Fruit fly (Drosophila melanogaster) Kc167 (cell line): ENCODE measurements around the gene Mst27D.

Experiments used
- Myc ChIP-seq: fragments of >200 bp; optimal IDR thresholded peaks from 2 replicates; lab custom pipeline; 2017; ENCODE audit warnings: missing external identifiers
- Sin3A ChIP-seq: fragments of >200 bp; optimal IDR thresholded peaks from 2 replicates; lab custom pipeline; 2018; ENCODE audit warnings: missing external identifiers
- h ChIP-seq: fragments of >200 bp; optimal IDR thresholded peaks from 3 replicates; lab custom pipeline; 2018; ENCODE audit warnings: missing external identifiers
- insv ChIP-seq: fragments of >200 bp; optimal IDR thresholded peaks from 3 replicates; lab custom pipeline; 2018; ENCODE audit warnings: missing external identifiers
- psq ChIP-seq: fragments of >200 bp; optimal IDR thresholded peaks from 2 replicates; lab custom pipeline; 2017; ENCODE audit warnings: missing external identifiers
- ttk ChIP-seq: sonication (Bioruptor generic); optimal IDR thresholded peaks from 2 replicates; lab custom pipeline; 2017; ENCODE audit warnings: missing external identifiers

Mst27D gene

DNA sequence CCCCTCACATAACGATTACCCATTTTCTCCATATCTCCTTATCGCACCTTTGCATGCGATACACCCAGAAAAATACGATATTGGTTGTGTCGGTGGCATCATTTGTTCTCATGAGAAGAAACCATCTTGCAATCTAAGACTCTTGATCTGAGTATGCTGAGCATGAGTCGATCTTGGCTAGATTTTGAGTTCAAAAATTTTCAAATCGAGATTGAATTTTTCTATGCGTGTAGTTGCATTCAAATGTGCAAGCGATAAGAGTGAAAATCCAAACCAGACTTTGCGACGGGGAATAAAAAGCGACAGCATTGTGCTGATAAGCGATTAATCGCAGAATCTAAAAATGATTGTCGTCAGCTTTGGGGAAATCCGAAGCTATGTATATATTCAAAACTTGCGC is 20.7 kb upstream of the Mst27D start:
- TF ChIP-seq ttk (no peak), insv (lab: Kevin White, UChicago) (no peak), psq (no peak), Sin3A (lab: Kevin White, UChicago) (no peak), h (no peak), Myc (no peak)

DNA sequence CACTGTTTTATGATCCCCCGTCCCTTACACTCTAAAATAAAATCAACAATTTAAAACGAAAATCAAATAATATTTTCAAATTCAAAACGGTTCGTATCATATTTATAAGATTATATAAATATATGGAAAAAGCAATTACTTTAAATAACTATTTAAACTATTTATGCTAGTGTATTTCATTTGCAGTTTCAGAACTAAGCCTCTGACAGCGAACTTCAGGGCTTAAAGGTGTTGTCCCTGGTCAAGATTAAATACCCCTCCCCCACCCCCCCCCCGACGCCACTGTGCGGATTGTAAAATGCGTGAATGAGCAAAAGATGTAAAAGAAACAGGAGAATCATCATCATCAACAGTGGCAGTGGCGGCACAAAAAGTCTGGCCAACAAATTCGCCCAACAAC is 16.2 kb upstream of the Mst27D start:
- no peak for TF ChIP-seq Myc
- no peak for TF ChIP-seq psq
- no peak for TF ChIP-seq ttk
- TF ChIP-seq h, result no peak
- no peak for TF ChIP-seq insv (lab: Kevin White, UChicago)
- no peak for TF ChIP-seq Sin3A (lab: Kevin White, UChicago)

DNA sequence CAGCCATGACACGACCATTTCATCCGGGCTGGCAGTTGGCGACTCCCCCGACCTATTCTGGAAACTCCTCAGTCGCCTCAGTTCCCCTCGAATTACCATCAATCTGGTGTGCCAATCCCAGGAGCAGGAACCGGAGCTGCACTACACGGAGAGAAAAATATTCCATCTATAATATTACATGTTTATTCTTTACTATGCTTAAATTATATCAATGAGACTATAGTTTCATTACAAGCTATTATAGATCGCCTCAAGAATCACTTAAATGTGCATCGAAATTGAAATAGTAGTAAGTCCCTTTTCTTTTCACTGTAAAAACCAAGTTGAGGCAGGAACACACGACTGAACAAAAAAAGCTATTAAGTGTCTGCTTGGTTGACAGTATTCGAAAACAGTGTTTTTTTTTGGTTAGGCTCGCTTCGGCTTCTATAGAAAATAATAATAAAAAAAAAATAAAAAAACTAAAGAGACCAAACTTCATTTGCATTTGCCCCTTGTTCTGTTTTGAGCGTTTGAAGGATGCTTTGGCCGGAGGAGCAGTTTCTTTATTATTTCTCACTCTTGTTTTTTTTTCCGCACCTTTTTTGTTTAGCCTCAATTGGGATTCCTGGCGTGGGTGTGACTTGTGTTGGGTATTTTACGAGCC is 15.5 kb upstream of the Mst27D start:
- no peak for TF ChIP-seq Sin3A (lab: Kevin White, UChicago)
- TF ChIP-seq insv (lab: Kevin White, UChicago), result no peak
- TF ChIP-seq ttk, result no peak
- TF ChIP-seq psq, result no peak
- no peak for TF ChIP-seq h
- TF ChIP-seq Myc, result no peak

DNA sequence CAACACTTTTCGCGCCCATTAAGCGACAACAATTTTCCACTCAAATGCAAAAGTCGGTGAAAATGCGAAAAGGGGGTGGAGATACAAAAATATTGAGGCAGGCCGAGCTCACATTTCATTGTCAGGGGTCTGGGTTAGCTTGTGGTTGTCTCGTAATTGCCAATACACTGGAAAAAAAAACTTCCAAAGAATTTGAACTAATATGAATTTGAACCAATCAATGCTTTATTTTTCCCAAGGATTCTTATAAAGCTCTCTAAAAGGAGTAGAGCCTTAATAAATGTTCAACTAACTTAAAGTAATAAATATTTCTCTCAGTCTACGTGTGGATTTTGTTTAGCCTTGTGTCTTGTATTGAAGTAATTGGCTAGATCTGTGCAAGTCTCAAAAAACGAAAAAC is 12.4 kb upstream of the Mst27D start:
- no peak for TF ChIP-seq Sin3A (lab: Kevin White, UChicago)
- no peak for TF ChIP-seq ttk

DNA sequence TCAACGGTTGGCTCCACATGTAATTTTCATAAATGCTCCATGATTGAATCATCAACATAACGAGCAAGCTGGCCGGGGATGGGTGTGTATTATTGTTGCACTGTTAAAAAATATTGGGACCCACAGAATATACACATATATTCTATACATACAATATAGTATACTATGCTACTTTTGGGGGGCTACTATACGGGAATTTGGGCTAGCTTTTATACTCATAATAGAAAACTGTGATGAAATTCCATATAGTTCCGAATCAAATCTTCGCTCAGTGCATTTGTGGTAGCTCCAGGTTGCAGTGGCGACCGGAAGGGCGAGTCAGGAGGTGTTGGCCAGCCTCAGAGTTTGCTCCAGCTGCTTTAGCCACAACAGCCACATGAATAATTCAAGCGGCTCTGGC is 11.2 kb upstream of the Mst27D start:
- no peak for TF ChIP-seq psq
- no peak for TF ChIP-seq Sin3A (lab: Kevin White, UChicago)
- TF ChIP-seq Myc, result no peak

DNA sequence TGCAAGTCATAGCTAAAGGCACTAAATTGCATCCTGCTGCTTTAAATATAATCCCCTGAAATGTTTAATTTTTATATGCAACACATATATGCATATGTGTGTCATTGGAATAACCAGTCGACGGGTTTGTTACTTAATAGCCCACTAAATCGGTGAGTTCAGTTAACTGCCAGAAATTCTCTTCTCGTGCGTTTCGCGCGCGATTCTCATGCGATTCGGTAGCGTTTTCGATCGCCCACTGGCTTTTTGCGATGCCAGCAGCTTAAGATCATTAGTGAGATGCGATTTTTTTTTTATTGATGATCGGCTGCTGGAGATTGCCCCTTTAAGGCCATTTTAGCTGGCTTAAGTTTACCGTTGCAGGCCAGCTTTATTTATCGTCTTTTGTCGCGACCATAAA is 10.6 kb upstream of the Mst27D start:
- TF ChIP-seq psq (no peak), insv (lab: Kevin White, UChicago) (no peak), h (no peak), Sin3A (lab: Kevin White, UChicago) (no peak), ttk (no peak), Myc (no peak)

DNA sequence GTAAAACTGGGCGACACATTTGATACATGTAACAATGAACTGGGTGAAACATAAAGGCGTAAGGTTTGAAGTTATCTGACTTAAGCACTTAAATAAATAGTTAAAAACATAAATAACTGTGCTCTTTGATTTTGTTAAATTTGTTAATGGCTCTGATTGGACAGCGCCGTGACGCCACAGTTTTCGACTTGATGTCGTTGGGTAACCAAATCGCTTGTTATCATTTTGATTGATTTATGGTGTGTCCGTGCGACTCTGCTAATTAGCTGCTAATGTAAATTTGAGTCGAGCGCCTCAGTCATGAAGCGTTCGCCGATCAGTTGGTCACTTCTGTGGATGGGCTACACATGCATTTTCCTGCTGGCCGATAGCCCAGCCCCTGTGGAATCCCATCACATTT is 7.0 kb upstream of the Mst27D start, which contains the start of gene Ugt307A1:
TSS of gene Ugt307A1 (plus strand) at position 301 of the 400 bp plus-strand sequence.
- TF ChIP-seq ttk (no peak), Myc (no peak), h (no peak), Sin3A (lab: Kevin White, UChicago) (no peak)

DNA sequence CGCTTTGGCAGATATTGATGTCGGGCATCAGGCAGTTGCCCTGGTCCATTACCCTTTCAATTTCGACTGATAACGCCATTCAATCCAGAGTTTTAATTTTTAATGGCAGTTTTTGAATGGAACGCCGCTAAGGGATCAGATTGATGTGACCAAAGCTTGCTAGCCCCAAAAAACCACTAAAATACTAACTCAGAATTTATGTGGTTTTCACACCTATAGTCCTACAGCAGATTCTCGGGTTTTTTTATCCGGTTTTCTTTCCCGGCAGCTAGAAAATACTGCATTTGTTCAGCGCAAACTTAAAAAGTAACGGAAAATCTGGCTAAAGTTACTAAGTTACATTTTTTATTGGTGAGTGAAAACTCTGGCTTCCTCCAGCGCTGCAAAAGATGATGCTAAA is 5.0 kb upstream of the Mst27D start, which contains the start of gene Nuf2:
TSS of gene Nuf2 (minus strand) at position 151 of the 400 bp plus-strand sequence.
- TF ChIP-seq h, result no peak
- no peak for TF ChIP-seq Myc
- no peak for TF ChIP-seq ttk
- TF ChIP-seq Sin3A (lab: Kevin White, UChicago), result no peak
- TF ChIP-seq psq, result no peak
- no peak for TF ChIP-seq insv (lab: Kevin White, UChicago)

DNA sequence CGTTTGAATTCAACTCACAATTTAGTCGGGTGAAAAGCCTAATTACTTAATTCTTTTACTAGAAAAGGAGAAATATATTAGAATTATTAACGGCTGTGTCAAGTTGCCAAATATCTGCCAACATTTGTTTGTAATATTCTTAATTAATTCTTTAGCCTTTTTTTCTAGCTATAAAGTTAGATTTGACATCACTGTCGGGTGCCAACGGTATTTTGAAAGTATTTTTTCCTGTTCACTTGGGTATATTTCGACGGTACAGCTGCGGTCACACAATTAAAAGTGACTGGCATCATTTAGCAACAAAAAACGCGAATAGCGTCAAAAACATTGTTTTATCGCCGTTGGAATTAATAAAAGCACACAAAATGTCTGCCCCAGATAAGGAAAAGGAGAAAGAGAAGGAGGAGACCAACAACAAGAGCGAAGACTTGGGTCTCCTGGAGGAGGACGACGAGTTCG is 3.1 kb upstream of the Mst27D start, which contains the start of gene Sem1:
TSS of gene Sem1 (plus strand) at position 266 of the 459 bp plus-strand sequence.
- no peak for TF ChIP-seq Sin3A (lab: Kevin White, UChicago)
- TF ChIP-seq h, result no peak

DNA sequence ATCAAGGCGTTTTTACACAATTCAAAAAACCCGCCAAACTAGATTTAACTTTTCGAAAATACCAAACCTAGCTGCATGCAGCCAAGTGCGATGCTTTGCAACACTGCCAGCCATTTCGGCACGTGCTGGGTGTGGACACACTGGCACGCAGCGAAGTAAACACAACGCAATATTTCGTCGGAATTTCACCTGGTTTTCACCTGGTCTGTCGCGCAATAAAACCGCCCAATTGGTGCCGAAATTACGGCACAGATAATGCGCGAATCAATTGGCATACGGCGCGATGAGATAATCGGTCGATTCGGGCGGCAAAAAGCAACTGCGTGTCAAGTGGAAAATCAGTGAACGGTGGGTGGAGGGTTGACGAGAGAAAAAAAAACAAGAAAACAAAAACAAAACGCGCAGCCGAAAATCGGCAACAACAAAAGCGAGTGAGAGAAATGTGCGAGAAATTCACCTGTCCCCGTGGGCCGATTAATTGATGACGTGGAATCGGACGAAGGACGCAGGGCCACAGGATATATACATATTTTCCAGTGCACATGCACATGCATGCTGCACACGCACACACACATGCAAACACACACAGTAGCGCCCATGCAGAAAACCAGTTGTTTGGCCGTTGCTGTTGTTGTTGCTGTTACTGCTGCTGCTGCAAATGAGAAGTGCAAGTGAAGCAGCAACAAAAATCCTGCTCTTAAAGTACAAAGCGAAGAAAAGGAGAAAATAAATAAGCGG is 4.3 kb downstream of the Mst27D start, which contains the start of gene Mnn1:
TSS of gene Mnn1 (plus strand) at position 113 of the 738 bp plus-strand sequence.
- TF ChIP-seq h (no peak), Sin3A (lab: Kevin White, UChicago) (no peak), ttk (no peak), insv (lab: Kevin White, UChicago) (no peak), Myc (no peak), psq (no peak)

DNA sequence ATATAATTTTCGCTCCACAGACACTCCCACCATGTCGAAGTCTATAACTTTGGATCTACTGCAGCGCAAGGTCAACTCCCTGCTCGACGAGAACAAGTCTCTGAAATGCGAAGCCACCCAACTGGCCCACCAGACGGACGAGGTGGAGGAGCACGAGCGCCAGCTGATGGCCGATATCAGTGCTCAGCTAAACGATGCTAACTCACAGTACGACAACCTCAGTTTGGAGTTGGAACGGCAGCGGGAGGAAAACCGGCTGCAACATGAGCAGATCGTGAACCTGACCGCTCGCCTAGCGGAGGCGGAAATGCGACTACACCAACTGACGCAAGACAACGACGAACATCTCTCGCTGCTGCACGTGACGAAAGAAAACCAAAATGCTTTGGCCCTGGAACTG is 8.9 kb downstream of the Mst27D start:
- TF ChIP-seq h (no peak), Myc (no peak)

DNA sequence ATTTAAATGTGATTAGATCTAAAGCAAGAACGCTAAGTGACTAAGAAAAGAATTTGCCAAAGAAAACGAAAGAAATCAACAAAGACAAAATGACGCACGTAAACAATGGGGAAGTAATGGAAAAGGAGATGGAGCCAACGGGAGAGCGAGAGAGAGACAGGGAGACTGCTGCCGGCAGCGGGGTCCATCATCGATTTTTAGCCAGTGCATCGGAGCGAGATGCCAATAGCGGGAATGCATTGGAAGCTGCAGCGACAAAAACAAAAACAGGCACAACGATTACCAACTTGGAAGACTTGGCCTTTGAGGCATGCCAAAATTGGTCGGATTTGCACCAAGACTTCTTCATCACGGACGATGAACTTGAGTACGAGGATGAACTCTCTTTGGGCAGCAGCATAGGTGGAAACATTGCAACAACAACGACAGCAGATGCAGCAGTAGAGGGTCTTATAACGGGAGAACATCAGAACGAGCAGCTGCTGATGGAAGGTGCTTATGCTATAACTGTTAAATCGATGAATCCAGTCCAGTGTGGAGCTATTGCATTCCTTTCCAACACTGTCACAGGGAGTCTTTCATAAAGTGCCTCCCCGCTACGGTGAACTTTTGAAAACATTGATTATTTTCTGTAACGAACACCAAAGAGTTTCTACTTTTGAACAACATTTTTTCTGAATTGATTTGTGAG is 10.0 kb downstream of the Mst27D start:
- no peak for TF ChIP-seq ttk
- no peak for TF ChIP-seq insv (lab: Kevin White, UChicago)
- no peak for TF ChIP-seq Myc
- no peak for TF ChIP-seq psq
- no peak for TF ChIP-seq Sin3A (lab: Kevin White, UChicago)
- TF ChIP-seq h, result no peak

DNA sequence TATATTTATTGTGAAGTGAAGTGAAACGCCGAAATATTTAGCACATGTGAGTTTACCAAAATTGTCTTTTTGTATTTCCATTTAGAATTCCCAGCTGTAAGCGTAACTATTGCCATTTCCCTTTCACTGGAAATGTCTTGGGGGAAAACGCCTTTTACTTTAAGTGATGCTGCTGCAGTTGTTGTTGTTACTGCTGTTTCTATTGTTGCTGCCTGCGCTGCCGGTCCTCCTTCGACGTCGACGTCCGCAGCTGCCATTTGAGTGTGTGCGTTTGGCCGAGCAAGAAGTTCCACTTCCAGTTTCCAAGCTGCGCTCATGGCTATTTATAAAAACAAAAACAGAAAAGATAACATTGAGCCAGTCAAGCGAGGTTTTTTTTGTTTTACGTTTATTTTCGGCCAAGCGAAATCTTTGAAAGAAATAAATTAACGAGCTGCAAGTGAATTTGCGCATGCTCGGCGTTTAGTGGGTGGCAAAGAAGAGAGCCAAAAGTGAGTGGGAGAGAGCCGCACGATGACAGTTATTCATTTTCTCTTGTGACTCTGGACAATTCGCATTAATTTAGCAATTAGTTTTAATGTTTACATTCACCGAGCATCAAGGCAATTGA is 10.9 kb downstream of the Mst27D start:
- TF ChIP-seq h, result no peak
- no peak for TF ChIP-seq ttk
- no peak for TF ChIP-seq insv (lab: Kevin White, UChicago)
- no peak for TF ChIP-seq psq
